Worm (Caenorhabditis elegans) whole organism, young adult: ENCODE measurements around the gene C05E4.7.
A peak's percentile ranks its signal among the peaks of the same experiment; 100 is the strongest.

ENCODE experiments used
- B0035.1 ChIP-seq: sonication (generic microtip); optimal IDR thresholded peaks from 2 replicates; lab custom pipeline; 2016; ENCODE audit warnings: missing genetic modification characterization, mild to moderate bottlenecking, missing compliant biosample characterization, missing genotype, missing genetic modification reagents
- B0336.3 ChIP-seq: fragments of 200-800 bp; sonication (Bioruptor generic); IDR thresholded peaks from 2 replicates; pipeline ENCODE4 v1.3.6; 2022; ENCODE audit warnings: missing genetic modification characterization, missing compliant biosample characterization
- K11D2.4 ChIP-seq: fragments of 200-800 bp; sonication (Bioruptor generic); IDR thresholded peaks from 2 replicates; pipeline ENCODE4 v1.3.6; 2022; ENCODE audit warnings: missing genetic modification reagents, missing genetic modification characterization, missing compliant biosample characterization
- K12H6.12 ChIP-seq: fragments of 200-800 bp; sonication (Bioruptor generic); optimal IDR thresholded peaks from 2 replicates; lab custom pipeline; 2018; ENCODE audit warnings: mild to moderate bottlenecking, missing genetic modification characterization, missing compliant biosample characterization
- T26A5.8 ChIP-seq: sonication (generic microtip); optimal IDR thresholded peaks from 2 replicates; lab custom pipeline; 2016; ENCODE audit warnings: missing genetic modification characterization, missing compliant biosample characterization
- Y53G8AR.9 ChIP-seq: fragments of 200-800 bp; sonication (Bioruptor generic); conservative IDR thresholded peaks from 2 replicates; pipeline ENCODE4 v1.3.6; 2022; ENCODE audit warnings: missing genetic modification reagents, missing genetic modification characterization, missing compliant biosample characterization
- Y56A3A.18 ChIP-seq: fragments of 200-800 bp; sonication (Bioruptor generic); IDR thresholded peaks from 2 replicates; pipeline ENCODE4 v1.3.6; 2022; ENCODE audit warnings: missing genetic modification reagents, missing genetic modification characterization, missing compliant biosample characterization
- Y67H2A.10 ChIP-seq: fragments of 200-800 bp; sonication (Bioruptor generic); conservative IDR thresholded peaks from 2 replicates; pipeline ENCODE4 v1.3.6; 2022; ENCODE audit warnings: missing genetic modification reagents, missing genetic modification characterization, missing compliant biosample characterization
- Y95B8A.8 ChIP-seq: fragments of 200-800 bp; sonication (Bioruptor generic); IDR thresholded peaks from 2 replicates; pipeline ENCODE4 v1.3.6; 2022; ENCODE audit warnings: missing genetic modification reagents, missing genetic modification characterization, missing compliant biosample characterization
- ZK185.1 ChIP-seq: sonication (generic microtip); optimal IDR thresholded peaks from 2 replicates; lab custom pipeline; 2016; ENCODE audit warnings: mild to moderate bottlenecking, missing genetic modification characterization, missing compliant biosample characterization; ENCODE audit not compliant: poor library complexity, severe bottlenecking
- akir-1 ChIP-seq: fragments of 200-800 bp; sonication (Bioruptor generic); optimal IDR thresholded peaks from 2 replicates; lab custom pipeline; 2018; ENCODE audit warnings: mild to moderate bottlenecking, missing genetic modification characterization, moderate library complexity, missing compliant biosample characterization
- ama-1 ChIP-seq, 3 experiments: fragments of 150-350 bp in 1 of 3; sonication (generic microtip) in 2 of 3; optimal IDR thresholded peaks; 2 replicates each; lab custom pipeline; 2014 to 2018; ENCODE audit warnings: missing biosample characterization in 2 of 3, missing genetic modification characterization in 2 of 3, missing genetic modification reagents in 2 of 3
- atf-7 ChIP-seq: sonication (generic microtip); optimal IDR thresholded peaks from 2 replicates; lab custom pipeline; 2017; ENCODE audit warnings: mild to moderate bottlenecking, missing genetic modification characterization, missing compliant biosample characterization
- attf-3 ChIP-seq: fragments of 200-800 bp; sonication (Bioruptor generic); conservative IDR thresholded peaks from 2 replicates; pipeline ENCODE4 v1.3.6; 2022; ENCODE audit warnings: missing genetic modification reagents, missing genetic modification characterization, missing compliant biosample characterization
- bed-1 ChIP-seq: fragments of 200-800 bp; sonication (Bioruptor generic); IDR thresholded peaks from 2 replicates; pipeline ENCODE4 v1.3.6; 2022; ENCODE audit warnings: missing genetic modification reagents, missing genetic modification characterization, missing compliant biosample characterization
- bed-2 ChIP-seq: fragments of 200-800 bp; sonication (Bioruptor generic); IDR thresholded peaks from 2 replicates; pipeline ENCODE4 v1.3.6; 2022; ENCODE audit warnings: missing genetic modification reagents, missing genetic modification characterization, missing compliant biosample characterization
- ceh-27 ChIP-seq: fragments of 200-800 bp; sonication (Bioruptor generic); optimal IDR thresholded peaks from 2 replicates; lab custom pipeline; 2018; ENCODE audit warnings: mild to moderate bottlenecking, missing genetic modification characterization, moderate library complexity, missing compliant biosample characterization
- ceh-40 ChIP-seq: fragments of 200-800 bp; sonication (Bioruptor generic); IDR thresholded peaks from 2 replicates; pipeline ENCODE4 v1.3.6; 2022; ENCODE audit warnings: missing genetic modification characterization, missing compliant biosample characterization
- chd-7 ChIP-seq: sonication (generic microtip); optimal IDR thresholded peaks from 2 replicates; lab custom pipeline; 2016; ENCODE audit warnings: mild to moderate bottlenecking, missing genetic modification characterization, moderate library complexity, missing compliant biosample characterization
- dox-1 ChIP-seq: fragments of 200-800 bp; sonication (Bioruptor generic); IDR thresholded peaks from 2 replicates; pipeline ENCODE4 v1.3.6; 2022; ENCODE audit warnings: missing genetic modification reagents, missing genetic modification characterization, missing compliant biosample characterization
- dpl-1 ChIP-seq: fragments of 150-350 bp; optimal IDR thresholded peaks from 2 replicates; lab custom pipeline; 2014; ENCODE audit warnings: missing biosample characterization, missing genetic modification reagents, missing genetic modification characterization
- efl-1 ChIP-seq: fragments of 150-350 bp; optimal IDR thresholded peaks from 2 replicates; lab custom pipeline; 2014; ENCODE audit warnings: missing biosample characterization, missing genetic modification reagents, missing genetic modification characterization
- egl-44 ChIP-seq: fragments of 200-800 bp; sonication (Bioruptor generic); IDR thresholded peaks from 2 replicates; pipeline ENCODE4 v1.3.6; 2022; ENCODE audit warnings: missing genetic modification reagents, missing genetic modification characterization, missing compliant biosample characterization
- ekl-4 ChIP-seq: fragments of 200-800 bp; sonication (Bioruptor generic); IDR thresholded peaks from 2 replicates; pipeline ENCODE4 v1.3.6; 2022; ENCODE audit warnings: missing genetic modification reagents, missing genetic modification characterization, missing compliant biosample characterization
- gei-17 ChIP-seq: fragments of 200-800 bp; sonication (Bioruptor generic); optimal IDR thresholded peaks from 2 replicates; lab custom pipeline; 2018; ENCODE audit warnings: mild to moderate bottlenecking, missing genetic modification characterization, missing compliant biosample characterization
- let-607 ChIP-seq, 2 experiments: fragments of 200-800 bp in 1 of 2; sonication (Bioruptor generic) in 1 of 2; sonication (generic microtip) in 1 of 2; optimal IDR thresholded peaks; 2 replicates each; lab custom pipeline; 2016 to 2018; ENCODE audit warnings: mild to moderate bottlenecking in 2 of 2, missing compliant biosample characterization in 2 of 2, missing genetic modification characterization in 2 of 2, moderate library complexity in 2 of 2, missing genotype in 1 of 2
- lin-35 ChIP-seq, 3 experiments: fragments of 150-350 bp in 2 of 3; sonication (generic microtip) in 1 of 3; optimal IDR thresholded peaks; 2 replicates each; lab custom pipeline; 2014 to 2018; ENCODE audit warnings: missing biosample characterization in 3 of 3, missing genetic modification characterization in 3 of 3, missing genetic modification reagents in 3 of 3
- lin-54 ChIP-seq: fragments of 200-800 bp; sonication (Bioruptor generic); optimal IDR thresholded peaks from 2 replicates; lab custom pipeline; 2018; ENCODE audit warnings: mild to moderate bottlenecking, missing genetic modification characterization, missing compliant biosample characterization
- madf-3 ChIP-seq: fragments of 200-800 bp; sonication (Bioruptor generic); IDR thresholded peaks from 2 replicates; pipeline ENCODE4 v1.3.6; 2022; ENCODE audit warnings: missing genetic modification reagents, missing genetic modification characterization, missing compliant biosample characterization
- madf-8 ChIP-seq: fragments of 200-800 bp; sonication (Bioruptor generic); conservative IDR thresholded peaks from 2 replicates; pipeline ENCODE4 v1.3.6; 2022; ENCODE audit warnings: missing genetic modification reagents, missing genetic modification characterization, missing compliant biosample characterization
- mxl-1 ChIP-seq: sonication (generic microtip); optimal IDR thresholded peaks from 2 replicates; lab custom pipeline; 2016; ENCODE audit warnings: missing genetic modification characterization, missing compliant biosample characterization
- nfyb-1 ChIP-seq: fragments of 200-800 bp; sonication (Bioruptor generic); IDR thresholded peaks from 2 replicates; pipeline ENCODE4 v1.3.6; 2022; ENCODE audit warnings: missing genetic modification reagents, missing genetic modification characterization, missing compliant biosample characterization
- nhr-120 ChIP-seq: fragments of 200-800 bp; sonication (Bioruptor generic); IDR thresholded peaks from 2 replicates; pipeline ENCODE4 v1.3.6; 2022; ENCODE audit warnings: missing genetic modification characterization, missing compliant biosample characterization
- nhr-80 ChIP-seq: sonication (generic microtip); optimal IDR thresholded peaks from 2 replicates; lab custom pipeline; 2016; ENCODE audit warnings: missing genetic modification characterization, missing compliant biosample characterization
- pha-4 ChIP-seq: fragments of 150-350 bp; sonication (generic microtip); optimal IDR thresholded peaks from 2 replicates; lab custom pipeline; 2014; ENCODE audit warnings: missing biosample characterization, missing genetic modification reagents, missing genetic modification characterization
- rec-8 ChIP-seq, 2 experiments: sonication (generic microtip); optimal IDR thresholded peaks; 2 replicates each; lab custom pipeline; 2016; ENCODE audit warnings: mild to moderate bottlenecking in 2 of 2, missing genetic modification characterization in 2 of 2, missing genetic modification reagents in 2 of 2, missing genotype in 2 of 2, missing biosample characterization in 1 of 2, missing compliant biosample characterization in 1 of 2, moderate library complexity in 1 of 2
- snpc-1.1 ChIP-seq: sonication (generic microtip); optimal IDR thresholded peaks from 2 replicates; lab custom pipeline; 2017; ENCODE audit warnings: missing genetic modification characterization, mild to moderate bottlenecking, missing compliant biosample characterization, antibody characterized with exemption, moderate library complexity, missing genotype, missing genetic modification reagents; ENCODE audit not compliant: insufficient read depth
- somi-1 ChIP-seq: fragments of 200-800 bp; sonication (Bioruptor generic); optimal IDR thresholded peaks from 2 replicates; lab custom pipeline; 2018; ENCODE audit warnings: mild to moderate bottlenecking, missing genetic modification characterization, missing compliant biosample characterization
- sptf-2 ChIP-seq: fragments of 200-800 bp; sonication (Bioruptor generic); optimal IDR thresholded peaks from 2 replicates; lab custom pipeline; 2018; ENCODE audit warnings: mild to moderate bottlenecking, missing genetic modification characterization, missing compliant biosample characterization
- tbp1 ChIP-seq: fragments of 200-800 bp; sonication (Bioruptor generic); optimal IDR thresholded peaks from 2 replicates; lab custom pipeline; 2018; ENCODE audit warnings: mild to moderate bottlenecking, missing genetic modification characterization, missing compliant biosample characterization
- tlf-1 ChIP-seq: fragments of 200-800 bp; sonication (Bioruptor generic); optimal IDR thresholded peaks from 2 replicates; lab custom pipeline; 2018; ENCODE audit warnings: mild to moderate bottlenecking, missing genetic modification characterization, missing compliant biosample characterization
- unc-62 ChIP-seq: fragments of 150-350 bp; optimal IDR thresholded peaks from 2 replicates; lab custom pipeline; 2014; ENCODE audit warnings: missing biosample characterization, missing genetic modification reagents, missing genetic modification characterization
- zim-3 ChIP-seq: sonication (generic microtip); optimal IDR thresholded peaks from 2 replicates; lab custom pipeline; 2017; ENCODE audit warnings: mild to moderate bottlenecking, missing genetic modification characterization, moderate library complexity, missing compliant biosample characterization
- ztf-22 ChIP-seq: fragments of 200-800 bp; sonication (Bioruptor generic); optimal IDR thresholded peaks from 2 replicates; lab custom pipeline; 2018; ENCODE audit warnings: mild to moderate bottlenecking, missing genetic modification characterization, moderate library complexity, missing compliant biosample characterization
- ztf-28 ChIP-seq: fragments of 200-800 bp; sonication (Bioruptor generic); IDR thresholded peaks from 2 replicates; pipeline ENCODE4 v1.3.6; 2022; ENCODE audit warnings: missing genetic modification reagents, missing genetic modification characterization, missing compliant biosample characterization
- ztf-6 ChIP-seq: fragments of 200-800 bp; sonication (Bioruptor generic); IDR thresholded peaks from 2 replicates; pipeline ENCODE4 v1.3.6; 2022; ENCODE audit warnings: missing genetic modification reagents, missing genetic modification characterization, missing compliant biosample characterization

C05E4.7 gene

ce11 chrV:726573-727483 lies 15.1 kb upstream of the C05E4.7 start:
- TF ChIP-seq gei-17 (GFP tag; lab: Kevin White, UChicago) (no peak), sptf-2 (GFP tag; lab: Kevin White, UChicago) (no peak), rec-8 (tag; optimal IDR thresholded peaks at IDR 0.05; lab: Kevin White, UChicago) (no peak), ceh-27 (GFP tag; lab: Kevin White, UChicago) (no peak), K12H6.12 (tag; lab: Kevin White, UChicago) (peak; percentile 1), tbp1 (no peak), bed-2 (GFP tag; lab: Robert Waterston, UW) (no peak), egl-44 (GFP tag; lab: Robert Waterston, UW) (no peak), B0035.1 (tag; lab: Kevin White, UChicago) (no peak), ztf-28 (GFP tag; lab: Robert Waterston, UW) (0 out of 2 replicates have a peak, but pooled peaks have one; percentile 10), B0336.3 (peak; percentile 7; the same call in 1 of the 2 replicates), lin-54 (no peak), atf-7 (tag; lab: Kevin White, UChicago) (no peak), mxl-1 (tag; lab: Kevin White, UChicago) (no peak), madf-3 (no peak), ZK185.1 (tag; lab: Kevin White, UChicago) (no peak), bed-1 (no peak), K11D2.4 (GFP tag; lab: Robert Waterston, UW) (peak; percentile 32; the same call in 1 of the 2 replicates), Y56A3A.18 (GFP tag; lab: Robert Waterston, UW) (peak; percentile 41; the same call in 1 of the 2 replicates), ztf-6 (GFP tag; lab: Robert Waterston, UW) (no peak), Y53G8AR.9 (GFP tag; lab: Robert Waterston, UW) (peak; percentile 35; the same call in 1 of the 2 replicates), ztf-22 (no peak), attf-3 (GFP tag; lab: Robert Waterston, UW) (no peak; the same call in 1 of the 2 replicates), nfyb-1 (GFP tag; lab: Robert Waterston, UW) (peak; percentile 10; the same call in 1 of the 2 replicates), ekl-4 (GFP tag; lab: Robert Waterston, UW) (no peak), T26A5.8 (no peak), tlf-1 (GFP tag; lab: Kevin White, UChicago) (no peak), madf-8 (no peak), ceh-40 (GFP tag; lab: Robert Waterston, UW) (no peak), dox-1 (no peak), dpl-1 (GFP tag; lab: Kevin White, UChicago) (no peak), zim-3 (tag; lab: Kevin White, UChicago) (no peak), nhr-120 (GFP tag; lab: Robert Waterston, UW) (0 out of 2 replicates have a peak, but pooled peaks have one; percentile 56), akir-1 (no peak), ama-1 (optimal IDR thresholded peaks at IDR 0.05; lab: Kevin White, UChicago) (peak; percentile 38), ama-1 (GFP tag; optimal IDR thresholded peaks at IDR 0.05; lab: Kevin White, UChicago) (no peak), unc-62 (no peak), pha-4 (tag; lab: Kevin White, UChicago) (no peak), somi-1 (GFP tag; lab: Kevin White, UChicago) (no peak), nhr-80 (tag; lab: Kevin White, UChicago) (peak; percentile 29), let-607 (tag; optimal IDR thresholded peaks at IDR 0.05; lab: Kevin White, UChicago) (peak; percentile 0 to 33), snpc-1.1 (tag; lab: Kevin White, UChicago) (no peak), chd-7 (no peak), lin-35 (GFP tag; optimal IDR thresholded peaks at IDR 0.05; lab: Kevin White, UChicago) (no peak), efl-1 (GFP tag; lab: Kevin White, UChicago) (no peak), Y67H2A.10 (no peak), Y95B8A.8 (GFP tag; lab: Robert Waterston, UW) (peak; percentile 18; the same call in 1 of the 2 replicates)
